Fruit fly (Drosophila melanogaster) S2 (cell line): Measurements from ENCODE around the gene Reg-2.

ENCODE experiments used
- CG8478 ChIP-seq: fragments of >200 bp; optimal IDR thresholded peaks from 2 replicates; lab custom pipeline; 2018
- CTCF ChIP-seq, 2 experiments: fragments of >200 bp; optimal IDR thresholded peaks; 2 replicates each; lab custom pipeline; 2018

The Reg-2 gene

DNA sequence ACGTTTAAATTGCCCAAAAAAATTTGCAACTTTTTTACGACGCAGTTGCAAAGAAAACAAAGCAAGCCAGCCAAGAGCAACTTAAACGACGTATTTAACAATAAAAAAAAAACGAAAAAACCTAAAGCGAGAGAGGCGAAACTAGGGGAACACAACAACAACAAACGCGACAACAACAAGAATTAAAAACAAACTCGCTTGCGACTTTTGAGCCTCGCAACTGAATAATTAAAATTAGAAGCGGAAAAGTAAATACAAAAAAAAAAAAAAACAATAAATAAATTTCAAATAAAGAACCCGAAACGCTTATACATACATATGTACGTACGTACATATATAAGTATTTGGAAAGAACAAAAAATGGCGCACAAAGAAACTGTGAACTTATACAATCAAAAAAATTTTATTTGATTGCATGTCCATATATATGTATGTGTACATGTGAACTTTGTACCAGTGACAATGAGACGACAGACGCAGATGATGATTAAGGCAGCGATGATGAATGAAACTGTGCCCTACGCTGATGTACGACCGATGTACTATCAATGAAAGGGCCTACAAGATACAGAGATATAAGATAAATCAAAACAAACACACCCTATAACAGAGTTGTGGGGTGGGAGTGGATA lies 22.4 kb upstream of the Reg-2 start:
- TF ChIP-seq CG8478 (no peak), CTCF (optimal IDR thresholded peaks at IDR 0.05; lab: Kevin White, UChicago) (no peak)

DNA sequence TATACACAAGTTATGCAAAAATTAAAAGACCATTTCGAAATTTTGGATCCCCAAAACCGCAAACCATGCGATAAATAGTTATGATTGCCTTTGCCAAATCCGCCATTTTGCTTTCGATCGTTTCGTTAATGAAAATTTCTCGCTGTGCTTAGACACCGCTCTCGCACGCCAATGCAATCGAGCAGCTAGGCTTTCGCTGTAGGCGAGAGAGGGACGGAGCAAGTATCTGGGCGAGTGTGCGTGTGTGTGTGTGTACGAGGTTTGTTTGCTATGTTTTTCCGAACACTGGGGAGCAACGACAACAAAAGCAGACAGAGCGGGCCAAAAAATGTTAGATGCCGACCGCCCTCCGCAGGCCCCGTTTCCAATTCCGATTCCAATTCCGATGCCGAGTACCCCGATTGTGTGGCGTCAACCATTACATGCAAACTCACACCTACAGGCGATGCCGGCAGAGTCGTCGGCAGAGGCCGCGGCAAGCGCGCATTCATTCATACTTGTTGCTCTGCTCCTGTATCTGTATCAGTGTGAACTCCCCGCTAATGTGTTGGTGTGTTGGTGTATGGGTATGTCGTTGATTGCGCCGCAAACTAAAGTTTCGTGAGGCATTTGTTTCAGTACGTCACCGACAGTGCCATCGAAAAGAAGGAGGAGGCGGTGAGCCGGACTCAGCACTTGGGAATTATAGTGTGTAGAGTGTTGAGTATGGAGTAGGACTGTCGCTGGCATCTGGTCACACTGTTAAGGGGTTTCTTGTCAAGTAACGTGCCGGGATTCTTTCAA lies 21.6 kb upstream of the Reg-2 start:
- TF ChIP-seq CG8478 (no peak), CTCF (optimal IDR thresholded peaks at IDR 0.05; lab: Kevin White, UChicago) (no peak)

DNA sequence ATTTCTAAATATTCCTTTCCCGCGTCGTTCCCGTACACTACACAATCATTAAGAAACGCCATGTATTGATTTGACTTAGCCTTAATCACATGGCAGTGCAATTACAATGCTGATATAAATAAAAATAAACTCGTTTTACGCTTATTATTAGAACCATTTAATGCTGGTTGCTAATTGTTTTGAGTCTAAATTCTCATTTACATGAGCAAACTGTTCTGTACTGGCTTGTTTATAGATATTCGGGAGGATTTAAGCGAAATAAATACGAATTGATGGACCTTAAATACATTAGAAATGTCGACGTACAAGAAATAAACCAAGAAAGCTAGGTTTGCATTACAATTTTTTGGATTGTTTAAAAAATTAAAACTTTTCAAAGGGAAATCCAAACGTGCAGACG lies 21.0 kb upstream of the Reg-2 start:
- TF ChIP-seq CG8478 (no peak), CTCF (optimal IDR thresholded peaks at IDR 0.05; lab: Kevin White, UChicago) (no peak)

DNA sequence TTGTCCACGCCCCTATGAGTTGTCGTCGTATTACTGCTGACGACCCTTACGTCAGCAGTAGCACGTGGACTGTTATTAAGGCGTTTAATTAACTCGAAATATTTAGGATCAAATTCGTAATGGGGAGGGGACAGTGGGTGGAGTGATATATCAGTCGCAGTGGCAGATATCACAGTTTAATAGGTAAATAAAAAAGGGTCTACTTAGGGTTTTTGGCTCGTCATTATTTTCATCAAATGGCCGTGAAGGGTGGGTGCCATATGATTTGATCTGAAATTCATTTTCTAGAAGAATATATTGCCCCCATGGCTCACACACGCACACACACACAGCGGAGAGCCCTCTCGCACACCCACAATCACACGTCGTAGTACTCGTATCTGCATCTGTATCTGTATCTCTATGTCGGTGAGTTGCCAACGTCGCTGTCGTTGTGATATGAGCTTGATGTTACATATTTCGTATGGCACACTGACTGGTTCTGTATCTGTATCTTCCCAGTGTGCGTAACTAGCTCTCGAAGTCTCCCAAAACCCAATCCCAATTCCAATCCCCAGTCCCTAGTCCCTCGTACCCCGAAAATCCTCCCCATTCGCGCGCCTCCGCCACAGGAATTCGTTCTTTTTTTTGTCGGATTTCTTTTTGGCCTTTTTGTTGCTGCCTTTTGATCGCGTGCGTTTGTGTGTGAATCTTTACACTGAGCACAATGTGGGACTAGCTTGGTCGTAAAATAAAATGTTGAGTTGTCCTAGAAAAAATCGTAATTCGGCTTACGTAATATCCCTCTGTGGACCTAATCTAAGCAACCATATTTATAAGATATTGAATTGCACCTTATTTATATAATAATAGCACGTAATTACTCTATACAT lies 20.4 kb upstream of the Reg-2 start:
- no peak for TF ChIP-seq CTCF (optimal IDR thresholded peaks at IDR 0.05; lab: Kevin White, UChicago)
- no peak for TF ChIP-seq CG8478

DNA sequence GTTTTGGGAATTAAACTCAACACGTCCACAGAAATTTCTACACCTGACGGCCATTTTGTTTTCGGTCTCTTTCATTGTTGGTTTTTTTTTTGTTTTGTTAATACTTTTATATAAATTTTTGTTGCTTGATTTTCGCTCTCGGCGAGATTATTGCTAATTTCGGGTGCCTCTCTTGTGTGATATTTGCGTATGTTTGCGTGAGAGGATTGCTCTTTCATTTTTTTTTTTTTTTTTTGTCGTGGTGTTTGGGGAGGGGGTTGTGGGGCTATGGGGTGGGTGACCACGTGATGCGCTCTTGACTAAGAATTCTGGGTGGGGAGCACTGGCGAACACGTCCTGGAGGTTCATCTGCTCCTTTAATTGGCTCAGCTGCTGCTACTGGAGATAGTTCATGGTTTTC lies 19.5 kb upstream of the Reg-2 start:
- no peak for TF ChIP-seq CG8478
- no peak for TF ChIP-seq CTCF (optimal IDR thresholded peaks at IDR 0.05; lab: Kevin White, UChicago)

DNA sequence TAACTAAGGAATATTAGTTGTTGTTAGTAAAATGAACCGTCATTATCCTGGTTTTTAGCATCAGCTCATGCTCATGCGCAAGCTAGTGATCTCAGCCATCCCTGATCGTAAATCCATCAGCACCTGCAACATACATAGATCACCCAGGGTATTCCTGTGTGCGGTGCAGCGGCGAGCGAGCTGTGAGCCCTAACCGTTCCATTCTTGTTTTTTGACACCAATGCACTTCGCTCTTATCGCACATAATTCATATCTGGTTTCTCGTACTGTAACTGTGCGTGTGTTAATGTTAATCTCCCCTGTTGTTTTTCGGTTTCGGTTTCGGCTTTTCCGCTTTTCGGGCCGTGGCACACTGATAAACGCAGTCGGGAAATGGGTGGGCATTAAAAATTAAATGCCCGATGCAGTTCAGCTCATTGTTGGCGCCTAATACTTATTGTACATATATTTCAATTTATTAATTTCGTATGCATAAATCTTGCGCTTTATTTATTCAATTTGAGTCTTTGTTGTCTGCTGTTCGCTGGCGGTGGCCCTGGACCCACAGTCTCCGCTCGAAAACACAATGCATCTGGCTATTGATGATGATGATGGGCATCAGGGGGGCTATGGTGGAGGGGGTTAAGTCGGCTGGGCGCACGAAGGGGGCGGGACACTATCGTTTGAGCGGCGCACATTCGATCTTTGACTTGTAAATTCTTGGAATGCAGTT lies 18.0 kb upstream of the Reg-2 start:
- TF ChIP-seq CG8478 = no peak
- TF ChIP-seq CTCF (optimal IDR thresholded peaks at IDR 0.05; lab: Kevin White, UChicago) = no peak

DNA sequence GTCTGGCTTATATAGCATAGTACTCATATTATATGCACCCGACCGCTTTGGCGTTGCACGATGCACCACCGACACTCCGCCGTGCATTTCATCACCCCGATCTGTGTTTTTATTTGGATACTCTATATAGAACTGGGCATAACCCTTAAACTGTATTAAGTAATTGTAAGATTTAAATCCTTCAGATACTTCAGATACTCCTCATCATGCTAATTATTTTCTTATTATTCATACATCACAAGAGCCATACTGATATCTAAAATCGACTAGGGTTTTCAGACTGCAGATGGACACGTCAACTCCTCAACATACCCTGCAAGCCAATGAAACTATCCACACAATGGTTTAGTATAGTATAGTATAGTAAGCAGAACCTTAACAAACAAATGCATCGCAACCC lies 17.2 kb upstream of the Reg-2 start:
- TF ChIP-seq CTCF (optimal IDR thresholded peaks at IDR 0.05; lab: Kevin White, UChicago) (no peak), CG8478 (no peak)

DNA sequence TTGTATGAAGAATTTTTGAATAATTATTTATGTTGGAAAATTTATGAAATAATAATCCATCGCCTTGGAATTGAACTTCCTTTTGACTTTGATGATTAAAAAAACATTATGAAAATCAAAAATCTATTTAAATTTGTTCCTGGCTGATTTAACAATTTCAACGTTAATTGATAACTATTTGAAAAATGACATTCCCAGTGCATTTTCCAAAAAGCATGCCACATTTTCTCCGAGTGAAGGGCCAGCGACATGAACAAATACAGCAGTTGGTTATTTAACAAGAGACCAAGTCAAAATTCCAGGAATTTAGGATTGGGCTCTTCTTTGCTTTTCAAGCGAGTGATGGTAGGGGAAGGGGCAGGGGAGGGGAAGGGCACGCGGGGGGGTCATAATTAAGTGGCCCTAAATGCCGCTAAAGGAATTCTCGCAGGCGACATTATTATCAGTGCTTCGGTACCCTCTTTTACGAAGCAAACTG lies 16.0 kb upstream of the Reg-2 start:
- TF ChIP-seq CTCF (optimal IDR thresholded peaks at IDR 0.05; lab: Kevin White, UChicago) (no peak), CG8478 (no peak)

DNA sequence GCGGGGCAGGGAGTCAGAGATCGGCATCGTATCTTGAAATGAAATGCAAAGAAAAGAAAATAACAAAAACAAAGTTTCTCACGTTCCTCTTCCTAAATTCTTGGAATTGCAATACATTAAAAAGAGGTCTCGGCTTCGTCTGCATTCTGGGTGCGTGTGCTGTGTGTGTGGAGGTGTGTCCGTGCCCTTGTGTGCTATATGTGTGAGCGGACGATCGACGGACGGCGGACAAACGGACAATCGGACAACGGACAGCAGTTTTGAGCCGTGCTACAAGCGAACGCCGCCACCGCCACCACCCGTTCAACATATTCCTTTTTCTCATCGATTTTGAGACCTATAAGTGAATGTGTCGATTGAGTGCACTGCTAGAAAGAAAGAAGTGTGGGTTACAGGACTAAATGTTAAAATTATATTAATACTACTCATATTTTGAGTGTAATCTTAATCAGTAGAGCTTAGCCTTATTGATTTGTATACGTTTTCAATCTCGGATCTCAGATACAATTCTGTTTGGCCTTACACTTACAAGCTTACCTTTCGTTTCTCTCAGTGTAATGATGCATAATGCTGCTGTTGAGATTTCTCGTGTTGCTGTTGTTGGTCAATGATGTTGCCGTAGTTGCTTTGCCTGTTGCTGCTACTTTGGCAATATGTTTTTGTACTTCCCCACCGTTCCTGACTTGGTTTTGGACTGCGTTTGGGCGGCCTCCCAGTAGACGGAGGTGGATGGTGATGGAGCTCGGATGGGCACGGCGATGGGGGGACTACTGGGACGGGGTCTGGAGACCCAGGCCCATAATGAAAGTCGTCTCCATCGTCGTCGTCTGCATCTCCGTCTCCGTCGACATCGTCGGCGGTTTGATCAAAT lies 15.0 kb upstream of the Reg-2 start:
- TF ChIP-seq CG8478 = no peak
- no peak for TF ChIP-seq CTCF (optimal IDR thresholded peaks at IDR 0.05; lab: Kevin White, UChicago)

DNA sequence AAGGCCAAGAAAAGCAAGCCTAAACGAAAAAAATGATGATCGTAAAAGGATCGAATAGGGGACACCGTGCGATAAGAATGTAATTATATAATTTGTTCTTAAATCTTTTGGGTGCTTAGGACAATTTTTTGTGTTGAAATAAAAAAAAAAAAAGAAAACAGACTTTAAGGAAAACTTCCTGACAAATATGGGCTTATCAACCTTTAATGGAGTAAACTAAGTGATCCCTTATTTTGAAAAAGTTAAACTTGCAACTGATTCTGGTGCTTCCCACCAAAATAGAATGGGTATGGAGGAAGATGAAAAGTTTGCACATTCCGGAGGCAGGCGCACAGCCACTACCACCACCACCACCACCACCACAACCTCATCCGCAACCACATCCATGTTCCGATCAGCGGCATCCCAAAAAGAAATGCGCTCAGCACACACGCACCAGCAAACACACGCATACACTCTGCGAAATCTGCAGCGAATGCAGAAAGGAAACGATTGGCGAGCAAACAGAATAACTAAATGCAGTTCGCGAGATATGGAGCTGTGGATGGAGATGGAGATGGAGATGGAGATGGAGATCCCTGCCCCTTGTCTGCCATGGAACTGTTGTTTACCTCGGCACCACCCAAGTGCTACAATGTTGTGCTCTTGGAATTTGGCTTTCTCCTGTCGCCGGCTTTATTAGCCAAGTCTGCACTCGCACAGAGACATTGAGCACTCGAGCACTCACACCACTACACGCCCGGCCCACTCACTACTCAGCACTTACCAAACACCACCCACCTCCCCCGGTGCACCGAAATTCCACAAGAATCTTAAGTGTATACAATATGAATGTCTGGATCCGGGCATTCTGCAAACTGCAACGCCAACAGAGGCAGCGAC lies 13.3 kb upstream of the Reg-2 start:
- TF ChIP-seq CG8478 = no peak
- no peak for TF ChIP-seq CTCF (optimal IDR thresholded peaks at IDR 0.05; lab: Kevin White, UChicago)

DNA sequence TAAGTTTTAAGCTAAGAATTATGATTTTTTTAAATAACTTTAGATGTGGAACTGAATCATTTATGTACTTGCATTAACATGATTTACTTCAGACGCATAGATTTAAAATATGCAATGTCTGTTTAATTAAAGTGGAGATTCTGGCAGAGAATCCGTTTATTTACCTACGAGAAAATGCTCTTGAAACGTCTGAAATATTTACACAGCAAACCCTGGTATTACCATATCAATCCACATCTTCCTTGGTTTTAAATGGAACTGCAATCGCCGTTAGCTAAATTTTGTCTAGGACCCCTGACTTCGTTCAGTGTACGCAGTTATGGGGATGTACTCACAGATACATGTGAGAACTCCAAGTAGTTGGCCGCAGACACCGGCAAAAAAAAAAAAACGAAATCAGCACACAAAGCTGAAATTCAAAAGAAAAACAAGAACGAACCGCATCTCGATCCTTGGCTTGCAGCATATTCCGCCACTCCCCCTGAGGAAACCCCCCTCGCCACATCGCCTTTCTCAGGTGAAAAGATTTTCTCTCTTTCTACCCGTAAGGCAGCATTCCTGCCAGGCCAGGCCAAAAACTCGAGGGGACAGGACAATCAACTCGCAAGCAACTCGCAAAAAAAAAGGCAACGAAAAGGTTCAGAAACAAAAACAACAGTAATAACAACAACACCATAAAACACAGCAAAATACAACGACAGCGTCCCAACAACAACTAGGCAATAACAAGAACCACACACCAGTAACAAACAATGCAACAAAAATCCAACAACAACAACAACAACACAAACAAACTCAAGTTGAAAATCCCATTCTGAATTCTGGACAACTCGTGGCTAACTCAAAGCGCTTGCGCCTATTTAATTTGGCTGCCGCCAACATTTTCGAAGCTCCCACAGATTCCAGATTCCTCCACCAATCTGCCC lies 12.2 kb upstream of the Reg-2 start:
- TF ChIP-seq CTCF (optimal IDR thresholded peaks at IDR 0.05; lab: Kevin White, UChicago) = no peak
- no peak for TF ChIP-seq CG8478

DNA sequence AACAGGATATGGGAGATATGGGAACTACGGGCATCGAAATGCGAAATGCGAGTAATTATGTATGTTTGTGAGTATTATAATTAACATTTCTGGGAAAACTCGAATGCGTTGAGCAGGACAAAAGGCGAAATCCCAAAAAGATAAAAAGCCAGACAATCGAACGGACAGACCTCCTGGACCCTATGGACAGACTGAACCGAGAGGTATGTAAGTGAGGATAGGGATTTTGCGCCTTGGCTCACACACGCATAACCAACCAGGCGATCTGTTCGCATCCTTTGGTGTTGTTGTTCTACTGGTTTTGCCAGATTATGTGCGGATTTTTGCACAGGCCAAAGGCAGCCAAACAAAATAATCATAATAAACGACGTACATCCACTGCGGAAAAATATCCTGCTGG lies 11.6 kb upstream of the Reg-2 start:
- TF ChIP-seq CTCF (optimal IDR thresholded peaks at IDR 0.05; lab: Kevin White, UChicago) (no peak), CG8478 (no peak)
